Worm (Caenorhabditis elegans): ENCODE data around the gene acp-5.

The acp-5 gene

DNA sequence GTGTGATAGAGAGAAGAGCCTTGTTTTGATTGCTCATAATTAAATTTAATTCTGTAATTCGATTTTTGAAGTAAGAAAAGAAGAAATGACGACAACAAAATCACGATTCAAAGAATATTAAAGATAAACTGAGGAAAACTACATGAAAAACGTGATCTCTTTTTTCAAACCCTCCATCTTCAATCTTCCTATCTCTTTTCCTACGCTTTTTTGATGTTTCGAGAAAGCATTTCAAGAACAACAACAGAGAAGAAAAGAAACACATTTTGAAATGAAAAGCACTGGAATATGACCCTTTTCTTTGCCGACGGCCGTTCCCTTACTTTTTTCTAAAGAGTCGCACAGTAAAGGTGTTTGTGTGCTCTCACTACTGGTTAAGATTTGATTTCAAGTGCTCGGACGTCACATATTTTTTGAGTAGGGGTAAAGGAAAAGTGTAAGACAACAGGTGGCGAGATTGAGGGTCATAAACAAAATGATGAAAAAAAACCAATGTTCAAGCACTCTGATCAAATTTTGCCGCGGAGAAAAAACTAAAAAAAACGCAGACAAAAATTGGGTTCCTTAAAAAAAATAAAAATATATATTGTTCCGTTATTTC lies 23.3 kb upstream of the acp-5 start, which contains the start of gene F13D11.3:
F13D11.3 (minus strand) TSS at position 51 of the 601 bp plus-strand sequence.
- TF ChIP-seq unc-62 (GFP tag; optimal IDR thresholded peaks at IDR 0.05 in 1 of 2) (peak in 1 of 2 experiments; percentile 77), unc-62 (tag; optimal IDR thresholded peaks at IDR 0.05) (no peak), pha-4 (GFP tag; IDR thresholded peaks at IDR 0.05) (no peak), pha-4 (tag; optimal IDR thresholded peaks at IDR 0.05) (no peak), daf-16 (GFP tag; optimal IDR thresholded peaks at IDR 0.05) (peak in 1 of 2 experiments; percentile 34), daf-16 (tag; optimal IDR thresholded peaks at IDR 0.05) (no peak), egl-43 (GFP tag; IDR thresholded peaks at IDR 0.05) (no peak), D1046.2 (GFP tag; IDR thresholded peaks at IDR 0.05) (no peak)

DNA sequence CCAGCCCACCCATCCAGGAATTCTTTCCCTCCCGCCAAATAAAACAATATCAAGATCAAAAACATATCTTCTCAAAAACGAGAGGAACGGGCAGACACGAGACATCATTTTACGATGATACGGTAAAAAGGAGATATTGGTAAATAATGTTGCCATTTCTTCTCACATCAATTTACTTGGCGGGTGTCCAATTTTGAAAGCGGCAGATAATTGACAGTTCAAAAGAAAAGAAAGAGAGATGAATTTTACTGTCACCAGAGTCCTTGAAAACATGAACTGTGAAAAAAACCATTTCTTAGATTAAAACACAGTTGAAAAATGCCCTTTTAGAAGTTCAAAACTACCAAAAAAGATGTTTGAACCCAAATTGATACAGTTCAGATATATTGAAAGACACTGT lies 18.6 kb upstream of the acp-5 start:
- TF ChIP-seq snpc-4 (tag; optimal IDR thresholded peaks at IDR 0.05) (no peak), nhr-6 (tag; optimal IDR thresholded peaks at IDR 0.05) (no peak), ama-1 (optimal IDR thresholded peaks at IDR 0.05) (no peak), lim-7 (GFP tag; IDR thresholded peaks at IDR 0.05) (no peak), nhr-25 (tag; optimal IDR thresholded peaks at IDR 0.05; ENCODE audit: borderline replicate concordance, insufficient read depth) (peak; percentile 20), hlh-30 (tag; optimal IDR thresholded peaks at IDR 0.05; ENCODE audit: insufficient read depth) (peak; percentile 17), mdl-1 (tag; optimal IDR thresholded peaks at IDR 0.05) (peak in 1 of 2 experiments; percentile 38), fos-1 (tag; optimal IDR thresholded peaks at IDR 0.05) (no peak), mep-1 (tag; optimal IDR thresholded peaks at IDR 0.05) (peak; percentile 31), dmd-6 (GFP tag; IDR thresholded peaks at IDR 0.05) (no peak), nhr-28 (tag; optimal IDR thresholded peaks at IDR 0.05) (peak; percentile 67), aha-1 (tag) (peak; percentile 44)

DNA sequence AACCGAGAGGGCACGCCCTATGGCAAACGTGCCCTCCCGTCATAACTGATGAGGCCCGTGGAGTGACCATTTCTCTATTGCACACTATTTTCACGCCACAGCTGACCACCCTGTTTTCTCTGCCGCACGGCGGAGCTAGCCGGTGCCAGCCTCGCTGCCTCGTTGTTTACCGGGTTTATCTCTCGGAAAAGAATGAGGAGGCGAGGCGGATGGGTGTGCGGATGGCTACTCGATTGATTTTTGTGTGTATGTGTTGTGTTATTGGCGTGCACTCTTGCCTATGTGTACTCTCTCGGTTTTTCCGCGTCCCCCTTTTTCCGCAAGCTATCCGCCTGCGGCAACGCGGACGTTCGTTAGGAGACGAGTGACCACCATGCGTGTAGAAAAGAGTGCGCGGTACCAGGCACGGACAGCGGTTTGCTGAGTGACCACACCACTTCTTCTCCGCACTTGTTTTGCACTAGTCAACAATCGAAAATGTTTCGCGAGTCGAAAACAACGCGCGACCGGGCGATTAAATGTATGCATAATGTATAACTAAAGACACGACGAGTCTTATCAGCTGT lies 17.2 kb upstream of the acp-5 start:
- peak; percentile 100 for TF ChIP-seq hlh-11 (tag; optimal IDR thresholded peaks at IDR 0.05)
- peak; percentile 79; the same call in 1 of the 2 replicates for TF ChIP-seq T26A8.4 (GFP tag; IDR thresholded peaks at IDR 0.05)
- TF ChIP-seq nhr-102 (tag; optimal IDR thresholded peaks at IDR 0.05): peak; percentile 76
- peak; percentile 69 for TF ChIP-seq ceh-32 (tag; optimal IDR thresholded peaks at IDR 0.05; ENCODE audit: poor library complexity)
- TF ChIP-seq lin-13 (GFP tag; optimal IDR thresholded peaks at IDR 0.05): no peak
- TF ChIP-seq skn-1 (tag; optimal IDR thresholded peaks at IDR 0.05): no peak
- TF ChIP-seq lin-39 (tag; optimal IDR thresholded peaks at IDR 0.05): no peak
- TF ChIP-seq nhr-77 (tag; optimal IDR thresholded peaks at IDR 0.05): peak; percentile 19
- peak; percentile 82 for TF ChIP-seq dve-1 (tag; optimal IDR thresholded peaks at IDR 0.05; ENCODE audit: insufficient read depth)
- TF ChIP-seq spr-3 (GFP tag; optimal IDR thresholded peaks at IDR 0.05): no peak
- peak; percentile 21 for TF ChIP-seq nhr-111 (GFP tag; optimal IDR thresholded peaks at IDR 0.05)
- TF ChIP-seq rbr-2 (tag; optimal IDR thresholded peaks at IDR 0.05): peak; percentile 76
- TF ChIP-seq set-16 (GFP tag; IDR thresholded peaks at IDR 0.05): peak; percentile 83
- peak; percentile 57 for TF ChIP-seq spr-1 (tag; optimal IDR thresholded peaks at IDR 0.05)
- TF ChIP-seq F44E2.7 (GFP tag; IDR thresholded peaks at IDR 0.05): no peak
- TF ChIP-seq hmg-1.1 (GFP tag; IDR thresholded peaks at IDR 0.05): peak; percentile 45; the same call in 1 of the 2 replicates
- peak; percentile 76 for TF ChIP-seq F37D6.2 (tag; optimal IDR thresholded peaks at IDR 0.05)
- no peak for TF ChIP-seq nhr-42 (GFP tag; IDR thresholded peaks at IDR 0.05)
- no peak for TF ChIP-seq daf-12 (tag; optimal IDR thresholded peaks at IDR 0.05)
- TF ChIP-seq madf-5 (GFP tag; IDR thresholded peaks at IDR 0.05): no peak
- TF ChIP-seq lin-1 (GFP tag; IDR thresholded peaks at IDR 0.05): no peak
- no peak for TF ChIP-seq zip-11 (GFP tag; IDR thresholded peaks at IDR 0.05)
- TF ChIP-seq F10B5.3 (tag; optimal IDR thresholded peaks at IDR 0.05): peak; percentile 42
- no peak for TF ChIP-seq zip-2 (tag; optimal IDR thresholded peaks at IDR 0.05)
- TF ChIP-seq daf-19 (GFP tag; conservative IDR thresholded peaks at IDR 0.05): no peak
- no peak for TF ChIP-seq ztf-7 (tag; optimal IDR thresholded peaks at IDR 0.05)
- no peak for TF ChIP-seq nhr-6 (tag; optimal IDR thresholded peaks at IDR 0.05)
- peak; percentile 53; the same call in 1 of the 2 replicates for TF ChIP-seq pha-4 (GFP tag; IDR thresholded peaks at IDR 0.05)
- no peak for TF ChIP-seq pha-4 (tag; optimal IDR thresholded peaks at IDR 0.05)
- no peak for TF ChIP-seq ZK337.2 (GFP tag; IDR thresholded peaks at IDR 0.05)
- TF ChIP-seq nhr-237 (tag; optimal IDR thresholded peaks at IDR 0.05): no peak
- TF ChIP-seq unc-39 (tag; optimal IDR thresholded peaks at IDR 0.05): no peak

Data from whole organism, L4 larva.